Fruit fly (Drosophila melanogaster) whole organism: ENCODE measurements around the gene Rac2.

Experiments used
- CG8478 ChIP-seq: fragments of >200 bp; optimal IDR thresholded peaks from 2 replicates; lab custom pipeline; 2018; ENCODE audit warnings: inconsistent platforms
- Dll ChIP-seq: fragments of >200 bp; optimal IDR thresholded peaks from 2 replicates; lab custom pipeline; 2017
- EcR ChIP-seq, 2 experiments: fragments of >200 bp; optimal IDR thresholded peaks; 2 replicates each; lab custom pipeline; 2017; ENCODE audit warnings: missing biosample characterization in 2 of 2, missing genetic modification characterization in 2 of 2, missing genetic modification reagents in 2 of 2
- pan ChIP-seq: fragments of >200 bp; optimal IDR thresholded peaks from 2 replicates; lab custom pipeline; 2017
- psq ChIP-seq: fragments of >200 bp; optimal IDR thresholded peaks from 2 replicates; lab custom pipeline; 2017
- usp ChIP-seq: fragments of >200 bp; optimal IDR thresholded peaks from 2 replicates; lab custom pipeline; 2017; ENCODE audit warnings: missing biosample characterization, missing genetic modification characterization, mixed read lengths

The Rac2 gene

dm6 chr3L:7434715-7435653 is at the start of gene Rac2:
Gene Rac2, minus strand, starts transcription at chr3L:7435190.
- peak; percentile 66 for TF ChIP-seq CG8478
- TF ChIP-seq EcR (GFP tag; optimal IDR thresholded peaks at IDR 0.05; lab: Kevin White, UChicago) = no peak
- TF ChIP-seq usp = no peak
- TF ChIP-seq Dll (lab: Kevin White, UChicago) = peak; percentile 96

dm6 chr3L:7475270-7475669 is 40.3 kb upstream of the Rac2 start, which contains the start of gene CG43292:
Gene CG43292, plus strand, starts transcription at chr3L:7475570.
- TF ChIP-seq EcR (GFP tag; optimal IDR thresholded peaks at IDR 0.05; lab: Kevin White, UChicago) (no peak), Dll (lab: Kevin White, UChicago) (no peak), pan (lab: Kevin White, UChicago) (no peak), CG8478 (no peak), usp (no peak), psq (lab: Kevin White, UChicago) (no peak)

dm6 chr3L:7471259-7471658 is 36.3 kb upstream of the Rac2 start, which contains the start of gene CG8541:
Gene CG8541, plus strand, starts transcription at chr3L:7471559.
- TF ChIP-seq Dll (lab: Kevin White, UChicago) (no peak), psq (lab: Kevin White, UChicago) (no peak), pan (lab: Kevin White, UChicago) (no peak), usp (no peak), EcR (GFP tag; optimal IDR thresholded peaks at IDR 0.05; lab: Kevin White, UChicago) (no peak), CG8478 (no peak)

- TF ChIP-seq usp (no peak), Dll (lab: Kevin White, UChicago) (no peak), CG8478 (no peak), EcR (GFP tag; optimal IDR thresholded peaks at IDR 0.05; lab: Kevin White, UChicago) (no peak), psq (lab: Kevin White, UChicago) (no peak), pan (lab: Kevin White, UChicago) (no peak)
Measured at dm6 chr3L:7470202-7470601, 35.2 kb upstream of the Rac2 start, which contains the start of gene CG8543. Gene CG8543, minus strand, starts transcription at chr3L:7470302.

dm6 chr3L:7465209-7465608 is 30.2 kb upstream of the Rac2 start, which contains the start of the genes CG42660, CG42661 and Tsp66A:
Gene CG42660, plus strand, starts transcription at chr3L:7465509.
Gene CG42661, plus strand, starts transcription at chr3L:7465509.
Gene Tsp66A, plus strand, starts transcription at chr3L:7465509.
- TF ChIP-seq CG8478 (no peak), psq (lab: Kevin White, UChicago) (no peak), usp (no peak)

- TF ChIP-seq CG8478 (no peak), pan (lab: Kevin White, UChicago) (no peak), EcR (GFP tag; optimal IDR thresholded peaks at IDR 0.05; lab: Kevin White, UChicago) (no peak), Dll (lab: Kevin White, UChicago) (no peak), usp (no peak), psq (lab: Kevin White, UChicago) (no peak)
Measured at dm6 chr3L:7455849-7456248, 20.9 kb upstream of the Rac2 start, which contains the start of gene ppk26. Gene ppk26, plus strand, starts transcription at chr3L:7456149.

- TF ChIP-seq EcR (GFP tag; optimal IDR thresholded peaks at IDR 0.05; lab: Kevin White, UChicago) (no peak), Dll (lab: Kevin White, UChicago) (no peak), CG8478 (no peak), usp (no peak), pan (lab: Kevin White, UChicago) (no peak), psq (lab: Kevin White, UChicago) (no peak)
Measured at dm6 chr3L:7450553-7450952, 15.6 kb upstream of the Rac2 start, which contains the start of gene CG33278. Gene CG33278, plus strand, starts transcription at chr3L:7450853.

dm6 chr3L:7449097-7449496 is 14.1 kb upstream of the Rac2 start:
- TF ChIP-seq pan (lab: Kevin White, UChicago) (no peak), psq (lab: Kevin White, UChicago) (no peak), usp (no peak), Dll (lab: Kevin White, UChicago) (no peak), EcR (GFP tag; optimal IDR thresholded peaks at IDR 0.05; lab: Kevin White, UChicago) (no peak), CG8478 (no peak)

- TF ChIP-seq Dll (lab: Kevin White, UChicago) (no peak), CG8478 (no peak), psq (lab: Kevin White, UChicago) (no peak), EcR (GFP tag; optimal IDR thresholded peaks at IDR 0.05; lab: Kevin White, UChicago) (no peak), usp (no peak), pan (lab: Kevin White, UChicago) (no peak)
Measured at dm6 chr3L:7440633-7441032, 5.6 kb upstream of the Rac2 start, which contains the start of gene sphinx2. Gene sphinx2, minus strand, starts transcription at chr3L:7440733.

dm6 chr3L:7439305-7439704 is 4.3 kb upstream of the Rac2 start, which contains the start of gene sphinx1:
Gene sphinx1, minus strand, starts transcription at chr3L:7439405.
- no peak for TF ChIP-seq pan (lab: Kevin White, UChicago)
- no peak for TF ChIP-seq usp
- no peak for TF ChIP-seq EcR (GFP tag; optimal IDR thresholded peaks at IDR 0.05; lab: Kevin White, UChicago)
- no peak for TF ChIP-seq CG8478

dm6 chr3L:7437366-7437765 is 2.4 kb upstream of the Rac2 start, which contains the start of gene CG14835:
Gene CG14835, minus strand, starts transcription at chr3L:7437466.
- TF ChIP-seq pan (lab: Kevin White, UChicago) (no peak), Dll (lab: Kevin White, UChicago) (no peak), psq (lab: Kevin White, UChicago) (no peak), EcR (GFP tag; optimal IDR thresholded peaks at IDR 0.05; lab: Kevin White, UChicago) (no peak), usp (no peak), CG8478 (no peak)

- TF ChIP-seq EcR (GFP tag; optimal IDR thresholded peaks at IDR 0.05; lab: Kevin White, UChicago) (no peak), CG8478 (no peak), Dll (lab: Kevin White, UChicago) (no peak), usp (no peak), psq (lab: Kevin White, UChicago) (no peak), pan (lab: Kevin White, UChicago) (no peak)
Measured at dm6 chr3L:7434198-7434597, 792 bp downstream of the Rac2 start.
